Worm (Caenorhabditis elegans): ENCODE results near the gene F58E6.4.

Gene F58E6.4

ce11 chrV:9794997-9795396 lies 44.8 kb upstream of the F58E6.4 start:
- TF ChIP-seq lsy-2 (tag; optimal IDR thresholded peaks at IDR 0.05), result no peak
- no peak for TF ChIP-seq unc-39 (tag; optimal IDR thresholded peaks at IDR 0.05)
- no peak for TF ChIP-seq ztf-11 (tag; optimal IDR thresholded peaks at IDR 0.05)
- TF ChIP-seq unc-62 (GFP tag; optimal IDR thresholded peaks at IDR 0.05), result no peak
- no peak for TF ChIP-seq nhr-237 (tag; optimal IDR thresholded peaks at IDR 0.05)
- no peak for TF ChIP-seq tbx-8 (GFP tag; optimal IDR thresholded peaks at IDR 0.05)
- TF ChIP-seq ceh-39 (tag; optimal IDR thresholded peaks at IDR 0.05), result no peak
- TF ChIP-seq ceh-83 (GFP tag; optimal IDR thresholded peaks at IDR 0.05), result no peak
- no peak for TF ChIP-seq drap-1 (GFP tag; optimal IDR thresholded peaks at IDR 0.05)
- no peak for TF ChIP-seq elt-1 (tag; optimal IDR thresholded peaks at IDR 0.05; ENCODE audit: borderline replicate concordance, insufficient read depth)
- no peak for TF ChIP-seq hlh-1 (tag; optimal IDR thresholded peaks at IDR 0.05)
- no peak for TF ChIP-seq snpc-4 (tag; optimal IDR thresholded peaks at IDR 0.05)
- TF ChIP-seq M03D4.4 (tag; optimal IDR thresholded peaks at IDR 0.05), result no peak
- TF ChIP-seq bed-3 (GFP tag; optimal IDR thresholded peaks at IDR 0.05), result no peak
- no peak for TF ChIP-seq lin-13 (tag; optimal IDR thresholded peaks at IDR 0.05)

- TF ChIP-seq elt-1 (tag; optimal IDR thresholded peaks at IDR 0.05; ENCODE audit: borderline replicate concordance, insufficient read depth), result no peak
- TF ChIP-seq snpc-4 (tag; optimal IDR thresholded peaks at IDR 0.05), result no peak
- no peak for TF ChIP-seq tbx-8 (GFP tag; optimal IDR thresholded peaks at IDR 0.05)
- TF ChIP-seq zip-8 (tag; optimal IDR thresholded peaks at IDR 0.05), result no peak
- TF ChIP-seq ceh-43 (GFP tag; optimal IDR thresholded peaks at IDR 0.05), result no peak
- no peak for TF ChIP-seq bed-3 (GFP tag; optimal IDR thresholded peaks at IDR 0.05)
- TF ChIP-seq drap-1 (GFP tag; optimal IDR thresholded peaks at IDR 0.05), result no peak
- TF ChIP-seq nhr-76 (tag; optimal IDR thresholded peaks at IDR 0.05), result no peak
- no peak for TF ChIP-seq unc-62 (GFP tag; optimal IDR thresholded peaks at IDR 0.05)
These were observed 41.1 kb upstream of the F58E6.4 start, which contains the start of gene lipl-2 for ce11 chrV:9791332-9791731. TSS of gene lipl-2 (plus strand) at chrV:9791567.

DNA sequence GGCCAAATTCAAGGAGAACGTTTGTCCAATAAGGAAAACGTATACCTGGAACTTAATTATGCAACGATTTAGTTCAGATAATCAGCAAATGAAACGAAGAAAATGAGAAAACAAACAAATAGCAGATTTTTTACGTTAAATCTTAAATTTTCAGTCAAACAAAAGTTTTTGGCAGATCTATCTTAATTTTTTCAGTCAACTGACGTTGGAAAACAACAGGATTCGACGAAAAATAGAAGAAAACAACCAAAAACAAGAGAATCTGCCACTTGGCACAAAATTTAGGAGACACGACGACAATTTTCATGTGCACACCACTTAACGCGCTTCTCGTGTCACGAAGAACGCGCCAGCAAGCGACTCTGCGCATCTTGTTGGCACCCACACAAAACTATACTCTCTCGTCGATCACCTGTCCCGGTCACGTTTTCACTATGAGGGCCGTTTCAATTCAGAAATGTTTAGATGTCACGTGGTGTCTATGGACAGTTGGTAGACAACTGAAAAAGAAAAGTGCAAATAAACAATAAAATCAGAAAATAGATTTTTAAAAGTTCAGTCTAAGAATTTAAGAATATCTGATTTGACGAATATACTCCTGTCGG lies 39.6 kb upstream of the F58E6.4 start, which contains the start of gene ztf-7:
Gene ztf-7, minus strand, starts transcription at position 51 of the 605 bp plus-strand sequence.
- peak; percentile 42 for TF ChIP-seq nhr-237 (tag; optimal IDR thresholded peaks at IDR 0.05)
- TF ChIP-seq cnd-1 (tag; optimal IDR thresholded peaks at IDR 0.05), result no peak
- TF ChIP-seq mep-1 (tag; optimal IDR thresholded peaks at IDR 0.05), result peak; percentile 92
- TF ChIP-seq hlh-1 (tag; optimal IDR thresholded peaks at IDR 0.05), result peak; percentile 72
- peak; percentile 84 for TF ChIP-seq pha-4 (tag; optimal IDR thresholded peaks at IDR 0.05)
- TF ChIP-seq lin-13 (tag; optimal IDR thresholded peaks at IDR 0.05), result peak; percentile 84
- TF ChIP-seq unc-62 (GFP tag; optimal IDR thresholded peaks at IDR 0.05), result peak; percentile 67
- no peak for TF ChIP-seq elt-1 (tag; optimal IDR thresholded peaks at IDR 0.05; ENCODE audit: borderline replicate concordance, insufficient read depth)
- TF ChIP-seq nhr-76 (tag; optimal IDR thresholded peaks at IDR 0.05), result no peak
- TF ChIP-seq lin-32 (GFP tag; optimal IDR thresholded peaks at IDR 0.05), result peak; percentile 4
- no peak for TF ChIP-seq lsy-2 (tag; optimal IDR thresholded peaks at IDR 0.05)
- no peak for TF ChIP-seq ces-1 (GFP tag; optimal IDR thresholded peaks at IDR 0.05)
- TF ChIP-seq blmp-1 (tag; optimal IDR thresholded peaks at IDR 0.05), result no peak
- peak; percentile 68 for TF ChIP-seq sptf-1 (tag; optimal IDR thresholded peaks at IDR 0.05)
- no peak for TF ChIP-seq snpc-4 (tag; optimal IDR thresholded peaks at IDR 0.05)

DNA sequence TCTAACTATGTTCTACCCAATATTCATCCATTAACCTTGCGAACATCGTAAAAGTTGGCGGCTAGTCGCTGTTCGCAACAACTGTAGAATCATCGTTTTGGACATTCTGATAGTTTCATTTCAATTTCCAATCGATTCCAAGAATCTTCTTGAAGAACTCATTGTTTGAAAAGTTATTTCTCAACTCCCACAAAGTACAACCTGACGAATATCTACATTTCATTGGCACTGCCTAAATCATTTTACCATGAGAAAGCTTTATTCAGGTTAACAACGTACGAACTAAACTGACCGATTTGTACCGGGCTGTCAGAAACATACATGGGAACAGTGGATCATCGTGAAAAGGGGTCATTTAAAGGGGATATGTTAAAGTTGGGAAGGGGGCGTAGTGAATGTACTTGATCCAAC lies 36.5 kb upstream of the F58E6.4 start, which contains the start of gene F46B6.6:
Gene F46B6.6, minus strand, starts transcription at position 148 of the 411 bp plus-strand sequence.
- TF ChIP-seq nhr-237 (tag; optimal IDR thresholded peaks at IDR 0.05) (no peak), ham-2 (GFP tag; optimal IDR thresholded peaks at IDR 0.05) (no peak), ces-1 (GFP tag; optimal IDR thresholded peaks at IDR 0.05) (no peak), sem-2 (GFP tag; optimal IDR thresholded peaks at IDR 0.05) (no peak), unc-120 (tag; optimal IDR thresholded peaks at IDR 0.05; ENCODE audit: poor library complexity, severe bottlenecking) (no peak)

DNA sequence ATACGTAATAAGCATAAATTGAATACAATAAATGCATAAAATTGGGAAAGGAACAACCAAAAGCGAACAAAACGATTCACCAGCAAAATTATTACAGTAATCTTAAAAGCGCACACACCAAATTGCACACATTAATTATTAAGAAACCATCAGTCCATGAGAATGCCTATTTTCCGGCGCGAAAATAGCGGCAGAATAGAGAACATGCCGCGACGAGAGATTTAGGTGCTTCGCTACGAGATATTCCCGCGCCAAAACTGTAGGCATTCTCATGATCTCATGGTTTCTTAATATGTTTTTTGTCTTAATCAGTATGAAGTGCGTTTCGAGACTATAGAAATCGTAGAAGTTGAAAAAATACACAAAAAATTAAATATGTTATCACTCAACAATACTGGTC lies 34.0 kb upstream of the F58E6.4 start:
- TF ChIP-seq elt-3 (tag; optimal IDR thresholded peaks at IDR 0.05) (no peak), cnd-1 (tag; optimal IDR thresholded peaks at IDR 0.05) (no peak), elt-1 (tag; optimal IDR thresholded peaks at IDR 0.05; ENCODE audit: borderline replicate concordance, insufficient read depth) (no peak), snpc-4 (tag; optimal IDR thresholded peaks at IDR 0.05) (no peak), hlh-1 (tag; optimal IDR thresholded peaks at IDR 0.05) (no peak), nhr-76 (tag; optimal IDR thresholded peaks at IDR 0.05) (no peak), sem-2 (GFP tag; optimal IDR thresholded peaks at IDR 0.05) (no peak)
